Fruit fly (Drosophila melanogaster) whole organism, wandering third instar larva: ENCODE data around the gene CG44428.

Experiments used
- Abd-B ChIP-seq: fragments of >200 bp; optimal IDR thresholded peaks from 2 replicates; lab custom pipeline; 2017; ENCODE audit warnings: missing biosample characterization, missing genetic modification characterization
- Hnf4 ChIP-seq: fragments of 200-800 bp; sonication (Bioruptor generic); optimal IDR thresholded peaks from 2 replicates; lab custom pipeline; 2016; ENCODE audit warnings: missing biosample characterization, mild to moderate bottlenecking, missing genetic modification characterization
- Rel ChIP-seq, 2 experiments: fragments of 200-800 bp; sonication (Bioruptor generic) in 1 of 2; optimal IDR thresholded peaks; 2 replicates in 1 of 2; 3 replicates in 1 of 2; lab custom pipeline; 2016 to 2019; ENCODE audit warnings: mild to moderate bottlenecking in 2 of 2, missing biosample characterization in 2 of 2, missing genetic modification characterization in 2 of 2, moderate library complexity in 1 of 2
- h ChIP-seq: fragments of 200-800 bp; sonication (Bioruptor generic); optimal IDR thresholded peaks from 3 replicates; lab custom pipeline; 2016; ENCODE audit warnings: missing biosample characterization, mild to moderate bottlenecking, missing genetic modification characterization
- jim ChIP-seq: fragments of 175-275, 200-325 bp; sonication (Bioruptor generic); optimal IDR thresholded peaks from 2 replicates; lab custom pipeline; 2016; ENCODE audit warnings: missing biosample characterization, mild to moderate bottlenecking, missing genetic modification characterization
- pan ChIP-seq: fragments of >200 bp; optimal IDR thresholded peaks from 2 replicates; lab custom pipeline; 2017
- woc ChIP-seq: sonication (Bioruptor generic); optimal IDR thresholded peaks from 2 replicates; lab custom pipeline; 2016; ENCODE audit warnings: missing biosample characterization, mild to moderate bottlenecking, missing genetic modification characterization

DNA sequence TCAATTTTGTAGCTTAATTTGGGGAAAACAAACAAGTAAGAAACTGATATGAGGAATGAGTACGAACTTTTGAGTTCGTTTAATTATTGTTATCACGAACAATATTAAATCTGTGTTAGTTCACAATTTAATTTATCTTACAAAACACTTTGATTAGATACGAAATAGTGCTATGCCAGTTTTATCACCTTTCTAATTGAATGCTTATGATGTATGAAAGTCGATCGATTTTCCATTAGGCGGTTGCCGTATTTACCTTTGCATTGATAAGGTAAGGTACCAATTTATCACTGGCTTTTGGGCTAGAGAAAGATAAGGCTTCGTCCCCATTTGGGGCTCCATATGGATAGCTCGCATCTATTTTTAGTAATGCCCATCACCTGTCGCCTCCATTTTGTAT lies 49.3 kb upstream of the CG44428 start:
- TF ChIP-seq Rel (GFP tag; optimal IDR thresholded peaks at IDR 0.05; lab: Kevin White, UChicago) (no peak), Rel (tag; optimal IDR thresholded peaks at IDR 0.05; lab: Kevin White, UChicago) (no peak), Abd-B (GFP tag; lab: Kevin White, UChicago) (no peak), pan (lab: Kevin White, UChicago) (no peak), jim (GFP tag; lab: Kevin White, UChicago) (no peak), Hnf4 (GFP tag; lab: Kevin White, UChicago) (no peak), woc (no peak), h (GFP tag; lab: Kevin White, UChicago) (no peak)
